Fruit fly (Drosophila melanogaster) whole organism, prepupa: Measurements from ENCODE around the gene Gga.

Source experiments
- Blimp-1 ChIP-seq: fragments of 200-800 bp; sonication (Bioruptor generic); optimal IDR thresholded peaks from 3 replicates; lab custom pipeline; 2017; ENCODE audit warnings: missing biosample characterization, missing genetic modification characterization, mild to moderate bottlenecking, moderate library complexity, missing genetic modification reagents
- CG10631 ChIP-seq: fragments of 200-800 bp; sonication (Bioruptor generic); optimal IDR thresholded peaks from 2 replicates; lab custom pipeline; 2016; ENCODE audit warnings: missing biosample characterization, missing genetic modification characterization
- CG11294 ChIP-seq: fragments of 200-800 bp; sonication (Bioruptor generic); IDR thresholded peaks from 2 replicates; pipeline ENCODE4 v1.3.6; 2022; ENCODE audit warnings: missing biosample characterization, missing genetic modification characterization
- CG11762 ChIP-seq: fragments of 200-800 bp; sonication (Bioruptor generic); optimal IDR thresholded peaks from 3 replicates; lab custom pipeline; 2016; ENCODE audit warnings: missing biosample characterization, missing genetic modification characterization; ENCODE audit not compliant: insufficient read depth
- CG11902 ChIP-seq: fragments of 200-800 bp; sonication (Bioruptor generic); optimal IDR thresholded peaks from 3 replicates; lab custom pipeline; 2016; ENCODE audit warnings: missing biosample characterization, missing genetic modification characterization
- CG16779 ChIP-seq: fragments of 200-800 bp; sonication (Bioruptor generic); optimal IDR thresholded peaks from 3 replicates; lab custom pipeline; 2017; ENCODE audit warnings: missing biosample characterization, mild to moderate bottlenecking, missing genetic modification characterization
- CG3032 ChIP-seq: fragments of 200-800 bp; optimal IDR thresholded peaks from 2 replicates; lab custom pipeline; 2019; ENCODE audit warnings: missing biosample characterization, mild to moderate bottlenecking, missing genetic modification characterization, moderate library complexity
- CG31627 ChIP-seq: fragments of 200-800 bp; sonication (Bioruptor generic); optimal IDR thresholded peaks from 3 replicates; lab custom pipeline; 2016; ENCODE audit warnings: missing biosample characterization, missing genetic modification characterization
- CG32006 ChIP-seq: fragments of 200-800 bp; sonication (Bioruptor generic); optimal IDR thresholded peaks from 3 replicates; lab custom pipeline; 2017; ENCODE audit warnings: missing biosample characterization, mild to moderate bottlenecking, missing genetic modification characterization
- CG34406 ChIP-seq: fragments of 200-800 bp; sonication (Bioruptor generic); optimal IDR thresholded peaks from 3 replicates; lab custom pipeline; 2016; ENCODE audit warnings: missing biosample characterization, missing genetic modification characterization
- CG3919 ChIP-seq: fragments of 200-800 bp; sonication (Bioruptor generic); optimal IDR thresholded peaks from 3 replicates; lab custom pipeline; 2016; ENCODE audit warnings: missing biosample characterization, missing genetic modification characterization
- CG6163 ChIP-seq: fragments of 200-800 bp; sonication (Bioruptor generic); IDR thresholded peaks from 3 replicates; pipeline ENCODE4 v1.3.6; 2022; ENCODE audit warnings: missing biosample characterization, missing genetic modification characterization
- CG6276 ChIP-seq: fragments of 200-800 bp; sonication (Bioruptor generic); optimal IDR thresholded peaks from 2 replicates; lab custom pipeline; 2017; ENCODE audit warnings: missing biosample characterization, mild to moderate bottlenecking, missing genetic modification characterization
- CG6792 ChIP-seq: fragments of 200-800 bp; sonication (Bioruptor generic); optimal IDR thresholded peaks from 3 replicates; lab custom pipeline; 2016; ENCODE audit warnings: missing biosample characterization, missing genetic modification characterization
- CG8319 ChIP-seq: fragments of 200-800 bp; sonication (Bioruptor generic); optimal IDR thresholded peaks from 3 replicates; lab custom pipeline; 2016; ENCODE audit warnings: missing biosample characterization, missing genetic modification characterization
- CG8632 ChIP-seq: fragments of 200-800 bp; sonication (Bioruptor generic); optimal IDR thresholded peaks from 3 replicates; lab custom pipeline; 2016; ENCODE audit warnings: missing biosample characterization, missing genetic modification characterization
- CG9139 ChIP-seq: fragments of 200-800 bp; sonication (Bioruptor generic); optimal IDR thresholded peaks from 3 replicates; lab custom pipeline; 2017; ENCODE audit warnings: missing biosample characterization, mild to moderate bottlenecking, missing genetic modification characterization
- Eip75B ChIP-seq: fragments of 200-800 bp; sonication (Bioruptor generic); optimal IDR thresholded peaks from 3 replicates; lab custom pipeline; 2016; ENCODE audit warnings: missing biosample characterization, missing genetic modification characterization
- Eip78C ChIP-seq: fragments of 200-800 bp; sonication (Bioruptor generic); peaks from one replicate; lab custom pipeline; 2016; ENCODE audit warnings: missing biosample characterization, missing genetic modification characterization
- Ets21C ChIP-seq: fragments of 200-800 bp; sonication (Bioruptor generic); optimal IDR thresholded peaks from 3 replicates; lab custom pipeline; 2016; ENCODE audit warnings: missing biosample characterization, missing genetic modification characterization
- Ets96B ChIP-seq: fragments of 200-800 bp; optimal IDR thresholded peaks from 2 replicates; lab custom pipeline; 2019; ENCODE audit warnings: missing biosample characterization, mild to moderate bottlenecking, missing genetic modification characterization, moderate library complexity
- Gug ChIP-seq: fragments of 200-800 bp; sonication (Bioruptor generic); IDR thresholded peaks from 2 replicates; pipeline ENCODE4 v1.3.6; 2022; ENCODE audit warnings: missing biosample characterization, missing genetic modification characterization
- Hr38 ChIP-seq: sonication (Bioruptor generic); optimal IDR thresholded peaks from 2 replicates; lab custom pipeline; 2016; ENCODE audit warnings: missing biosample characterization, missing genetic modification characterization
- Hr39 ChIP-seq: fragments of 200-800 bp; sonication (Bioruptor generic); optimal IDR thresholded peaks from 2 replicates; lab custom pipeline; 2016; ENCODE audit warnings: missing biosample characterization, missing genetic modification characterization
- Met ChIP-seq: fragments of 200-800 bp; sonication (Bioruptor generic); optimal IDR thresholded peaks from 3 replicates; lab custom pipeline; 2016; ENCODE audit warnings: missing biosample characterization, missing genetic modification characterization
- Smox ChIP-seq: fragments of 200-800 bp; sonication (Bioruptor generic); optimal IDR thresholded peaks from 3 replicates; lab custom pipeline; 2016; ENCODE audit warnings: missing biosample characterization, missing genetic modification characterization
- Sox102F ChIP-seq: fragments of 200-800 bp; sonication (Bioruptor generic); optimal IDR thresholded peaks from 2 replicates; lab custom pipeline; 2016; ENCODE audit warnings: missing biosample characterization, mild to moderate bottlenecking, missing genetic modification characterization
- achi ChIP-seq: fragments of 200-800 bp; sonication (Bioruptor generic); optimal IDR thresholded peaks from 3 replicates; lab custom pipeline; 2016; ENCODE audit warnings: missing biosample characterization, missing genetic modification characterization
- cyc ChIP-seq: fragments of 200-800 bp; sonication (Bioruptor generic); optimal IDR thresholded peaks from 3 replicates; lab custom pipeline; 2016; ENCODE audit warnings: missing biosample characterization, missing genetic modification characterization
- dac ChIP-seq: fragments of 200-800 bp; sonication (Bioruptor generic); optimal IDR thresholded peaks from 2 replicates; lab custom pipeline; 2017; ENCODE audit warnings: missing biosample characterization, mild to moderate bottlenecking, missing genetic modification characterization
- dsx ChIP-seq: fragments of 200-800 bp; optimal IDR thresholded peaks from 3 replicates; lab custom pipeline; 2019; ENCODE audit warnings: missing biosample characterization, mild to moderate bottlenecking, missing genetic modification characterization, moderate library complexity; ENCODE audit not compliant: poor library complexity, severe bottlenecking
- fd59A ChIP-seq: fragments of 200-800 bp; sonication (Bioruptor generic); optimal IDR thresholded peaks from 2 replicates; lab custom pipeline; 2017; ENCODE audit warnings: missing biosample characterization, mild to moderate bottlenecking, missing genetic modification characterization, missing genetic modification reagents
- fkh ChIP-seq: fragments of 200-800 bp; sonication (Bioruptor generic); optimal IDR thresholded peaks from 3 replicates; lab custom pipeline; 2017; ENCODE audit warnings: missing biosample characterization, mild to moderate bottlenecking, missing genetic modification characterization, moderate library complexity
- lz ChIP-seq: fragments of 200-800 bp; sonication (Bioruptor generic); optimal IDR thresholded peaks from 3 replicates; lab custom pipeline; 2016; ENCODE audit warnings: missing biosample characterization, missing genetic modification characterization
- net ChIP-seq: fragments of 200-800 bp; sonication (Bioruptor generic); optimal IDR thresholded peaks from 3 replicates; lab custom pipeline; 2016; ENCODE audit warnings: missing biosample characterization, missing genetic modification characterization
- pdm3 ChIP-seq: fragments of 200-800 bp; sonication (Bioruptor generic); optimal IDR thresholded peaks from 3 replicates; lab custom pipeline; 2016; ENCODE audit warnings: missing biosample characterization, missing genetic modification characterization
- spab ChIP-seq: fragments of 200-800 bp; sonication (Bioruptor generic); optimal IDR thresholded peaks from 2 replicates; lab custom pipeline; 2017; ENCODE audit warnings: missing biosample characterization, mild to moderate bottlenecking, missing genetic modification characterization, missing genetic modification reagents
- ss ChIP-seq, 2 experiments: fragments of 200-800 bp; sonication (Bioruptor generic); optimal IDR thresholded peaks; 2 replicates in 1 of 2; 3 replicates in 1 of 2; lab custom pipeline; 2017 to 2018; ENCODE audit warnings: mild to moderate bottlenecking in 2 of 2, missing biosample characterization in 2 of 2, missing genetic modification characterization in 2 of 2, moderate library complexity in 1 of 2
- svp ChIP-seq: fragments of 200-800 bp; sonication (Bioruptor generic); peaks from one replicate; lab custom pipeline; 2016; ENCODE audit warnings: missing biosample characterization, missing genetic modification characterization
- topi ChIP-seq: fragments of 200-800 bp; sonication (Bioruptor generic); optimal IDR thresholded peaks from 3 replicates; lab custom pipeline; 2016; ENCODE audit warnings: missing biosample characterization, missing genetic modification characterization
- vri ChIP-seq: fragments of 200-800 bp; sonication (Bioruptor generic); optimal IDR thresholded peaks from 3 replicates; lab custom pipeline; 2016; ENCODE audit warnings: missing biosample characterization, mild to moderate bottlenecking, missing genetic modification characterization

The Gga gene

DNA sequence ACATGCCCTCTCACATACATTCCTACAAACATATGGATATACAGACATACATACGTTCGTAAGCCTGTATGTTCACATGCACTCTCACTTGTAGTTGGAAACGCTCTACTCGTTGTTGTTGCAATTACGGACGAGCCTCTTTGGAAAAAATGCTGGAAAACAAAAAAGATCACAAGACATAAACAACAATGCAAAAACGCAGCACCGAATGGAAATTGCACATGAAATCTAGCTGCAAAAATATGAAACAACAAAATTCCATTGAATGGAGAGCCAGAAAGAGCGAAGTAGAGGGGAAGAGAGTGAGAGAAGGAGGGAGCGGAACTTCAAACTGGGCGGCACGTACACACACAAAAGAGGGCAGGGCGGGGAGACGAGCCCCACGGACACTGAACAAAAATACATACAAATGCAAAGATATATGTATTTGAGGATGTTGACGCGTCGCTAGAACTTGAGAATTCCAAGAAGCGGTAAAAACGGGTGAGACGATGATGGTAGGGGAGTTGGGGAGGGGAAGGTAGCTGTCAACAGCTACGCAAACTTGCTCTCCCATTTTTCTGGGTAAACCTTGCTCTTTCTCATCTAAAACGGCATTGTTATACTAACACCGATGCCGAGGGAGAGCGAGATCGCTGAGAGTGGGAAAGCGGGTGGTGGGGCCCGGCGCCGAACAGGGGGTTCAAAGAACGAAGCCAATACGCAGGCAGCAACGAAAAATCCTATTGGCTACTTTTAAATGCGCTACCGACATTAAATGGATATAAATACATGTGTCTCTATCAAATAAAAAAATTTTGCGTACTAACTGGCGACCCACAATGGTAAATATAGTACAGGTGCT is 16.5 kb upstream of the Gga start (continued):
- TF ChIP-seq topi (GFP tag; lab: Kevin White, UChicago) (no peak), fd59A (GFP tag; lab: Kevin White, UChicago) (peak; percentile 31), CG8319 (no peak), CG6792 (GFP tag; lab: Kevin White, UChicago) (no peak), CG11294 (GFP tag; lab: Robert Waterston, UW) (no peak), CG16779 (tag; lab: Kevin White, UChicago) (no peak), CG6163 (GFP tag; lab: Robert Waterston, UW) (peak; percentile 50; the same call in 2 of the 3 replicates), dsx (GFP tag; lab: Kevin White, UChicago) (no peak), pdm3 (GFP tag; lab: Kevin White, UChicago) (peak; percentile 35), CG8632 (GFP tag; lab: Kevin White, UChicago) (no peak), Eip75B (no peak), CG3032 (tag; lab: Kevin White, UChicago) (peak; percentile 54), Smox (GFP tag; lab: Kevin White, UChicago) (no peak), svp (GFP tag; lab: Kevin White, UChicago) (peak; percentile 82), spab (GFP tag; lab: Kevin White, UChicago) (no peak), CG10631 (GFP tag; lab: Kevin White, UChicago) (peak; percentile 19), Sox102F (no peak), Met (GFP tag; lab: Kevin White, UChicago) (no peak)

DNA sequence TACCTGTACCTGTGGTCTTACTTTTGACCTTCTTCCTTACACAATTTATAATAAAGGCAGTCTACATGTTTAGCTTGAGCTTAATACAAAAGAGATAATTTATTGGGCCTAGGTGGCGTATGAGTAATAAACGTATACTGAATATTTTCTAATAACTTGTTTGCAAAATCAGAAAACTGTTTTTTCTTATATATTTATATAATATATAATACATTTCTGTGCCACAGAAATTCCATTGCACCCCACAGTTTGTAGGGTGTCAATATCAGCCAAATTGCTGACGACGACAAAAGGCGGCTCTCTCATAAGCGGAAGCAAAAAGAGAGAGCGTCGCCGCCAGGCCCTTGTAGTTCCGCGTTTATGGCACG is 15.9 kb upstream of the Gga start:
- no peak for TF ChIP-seq Smox (GFP tag; lab: Kevin White, UChicago)
- TF ChIP-seq achi (GFP tag; lab: Kevin White, UChicago) = no peak
- TF ChIP-seq CG32006 = no peak
- TF ChIP-seq fd59A (GFP tag; lab: Kevin White, UChicago) = no peak
- no peak for TF ChIP-seq svp (GFP tag; lab: Kevin White, UChicago)
- TF ChIP-seq dsx (GFP tag; lab: Kevin White, UChicago) = no peak
- no peak for TF ChIP-seq fkh (GFP tag; lab: Kevin White, UChicago)
- TF ChIP-seq vri (GFP tag; lab: Kevin White, UChicago) = no peak
- TF ChIP-seq CG31627 (GFP tag; lab: Kevin White, UChicago) = no peak
- TF ChIP-seq pdm3 (GFP tag; lab: Kevin White, UChicago) = no peak
- TF ChIP-seq CG16779 (tag; lab: Kevin White, UChicago) = no peak
- TF ChIP-seq Hr39 (GFP tag; lab: Kevin White, UChicago) = no peak
- TF ChIP-seq CG9139 (GFP tag; lab: Kevin White, UChicago) = no peak
- TF ChIP-seq Sox102F = no peak
- TF ChIP-seq Ets21C = no peak
- no peak for TF ChIP-seq cyc

dm6 chrX:9585359-9586002 is 15.3 kb upstream of the Gga start, which contains the start of gene Hex-A:
Hex-A (plus strand) TSS chrX:9585675.
- TF ChIP-seq CG6792 (GFP tag; lab: Kevin White, UChicago) (peak; percentile 97), Eip78C (peak; percentile 99), CG3919 (peak; percentile 96), Gug (GFP tag; lab: Robert Waterston, UW) (peak; percentile 91), CG8319 (peak; percentile 92), Eip75B (peak; percentile 98), Met (GFP tag; lab: Kevin White, UChicago) (peak; percentile 98), fkh (GFP tag; lab: Kevin White, UChicago) (peak; percentile 85), achi (GFP tag; lab: Kevin White, UChicago) (peak; percentile 95), Blimp-1 (peak; percentile 93), CG11762 (peak; percentile 95), CG11902 (GFP tag; lab: Kevin White, UChicago) (peak; percentile 89), CG10631 (GFP tag; lab: Kevin White, UChicago) (peak; percentile 94), CG16779 (tag; lab: Kevin White, UChicago) (peak; percentile 96), dsx (GFP tag; lab: Kevin White, UChicago) (peak; percentile 97), lz (GFP tag; lab: Kevin White, UChicago) (peak; percentile 98), CG11294 (GFP tag; lab: Robert Waterston, UW) (peak; percentile 78), CG9139 (GFP tag; lab: Kevin White, UChicago) (peak; percentile 96), ss (GFP tag; optimal IDR thresholded peaks at IDR 0.05; lab: Kevin White, UChicago) (peak; percentile 99), CG6276 (GFP tag; lab: Kevin White, UChicago) (peak; percentile 92), CG34406 (GFP tag; lab: Kevin White, UChicago) (peak; percentile 98), dac (GFP tag; lab: Kevin White, UChicago) (peak; percentile 83), Hr38 (GFP tag; lab: Kevin White, UChicago) (no peak), CG32006 (peak; percentile 94), pdm3 (GFP tag; lab: Kevin White, UChicago) (peak; percentile 97), CG8632 (GFP tag; lab: Kevin White, UChicago) (peak; percentile 96), spab (GFP tag; lab: Kevin White, UChicago) (peak; percentile 94), net (GFP tag; lab: Kevin White, UChicago) (peak; percentile 96), Smox (GFP tag; lab: Kevin White, UChicago) (peak; percentile 96), Ets96B (peak; percentile 98), fd59A (GFP tag; lab: Kevin White, UChicago) (peak; percentile 99)
